Worm (Caenorhabditis elegans) whole organism, L1 larva: ENCODE data around the gene acs-1.

Source experiments
- ceh-88 ChIP-seq: fragments of 200-800 bp; sonication (Bioruptor generic); IDR thresholded peaks from 2 replicates; pipeline ENCODE4 v1.3.6; 2022; ENCODE audit warnings: missing genetic modification characterization, missing compliant biosample characterization
- jun-1 ChIP-seq: fragments of 150-350 bp; optimal IDR thresholded peaks from 2 replicates; lab custom pipeline; 2014; ENCODE audit warnings: missing biosample characterization, missing genetic modification reagents, missing genetic modification characterization
- nhr-11 ChIP-seq: fragments of 150-350 bp; optimal IDR thresholded peaks from 2 replicates; lab custom pipeline; 2014; ENCODE audit warnings: missing biosample characterization, missing genetic modification characterization
- rnt-1 ChIP-seq: sonication (generic microtip); optimal IDR thresholded peaks from 2 replicates; lab custom pipeline; 2016; ENCODE audit warnings: mild to moderate bottlenecking, missing genetic modification characterization, moderate library complexity, missing compliant biosample characterization
- snpc-4 ChIP-seq: fragments of 150-350 bp; optimal IDR thresholded peaks from 2 replicates; lab custom pipeline; 2014; ENCODE audit warnings: missing biosample characterization, missing genetic modification characterization
- tbx-2 ChIP-seq: sonication (generic microtip); optimal IDR thresholded peaks from 2 replicates; lab custom pipeline; 2016; ENCODE audit warnings: missing genetic modification characterization, missing compliant biosample characterization
- zag-1 ChIP-seq: fragments of 150-350 bp; optimal IDR thresholded peaks from 2 replicates; lab custom pipeline; 2014; ENCODE audit warnings: missing biosample characterization, missing genetic modification characterization

- no peak for TF ChIP-seq jun-1 (tag; lab: Kevin White, UChicago)
- peak; percentile 72 for TF ChIP-seq tbx-2 (tag; lab: Kevin White, UChicago)
- TF ChIP-seq nhr-11 (tag; lab: Kevin White, UChicago), result no peak
- no peak for TF ChIP-seq snpc-4 (tag; lab: Kevin White, UChicago)
- no peak for TF ChIP-seq ceh-88
- no peak for TF ChIP-seq zag-1 (tag; lab: Kevin White, UChicago)
- TF ChIP-seq rnt-1 (tag; lab: Kevin White, UChicago), result no peak
Observed at ce11 chrV:6505339-6505811, 19.4 kb upstream of the acs-1 start, which contains the start of gene W01A11.7.
